Fruit fly (Drosophila melanogaster): Measurements from ENCODE around the gene dikar.
A peak's percentile ranks its signal among the peaks of the same experiment; 100 is the strongest.

The dikar gene

DNA sequence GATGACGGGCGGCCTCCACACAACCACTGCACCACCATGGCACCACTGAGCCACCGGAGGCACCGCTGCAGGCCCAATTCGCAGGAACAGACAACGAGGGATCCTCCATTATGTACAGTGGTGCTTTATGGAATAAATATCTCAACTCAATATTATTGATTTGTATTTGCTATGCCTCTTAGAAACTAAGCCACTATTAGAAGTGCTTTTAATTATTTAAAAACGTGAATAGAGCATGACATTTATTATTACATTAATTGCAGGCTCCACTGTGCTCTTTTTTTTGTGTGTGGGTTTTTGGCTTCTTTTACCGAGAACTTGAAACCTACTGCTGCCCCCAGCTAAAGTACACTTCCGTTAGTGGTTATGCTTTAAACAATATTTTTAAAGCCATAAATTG is 28.2 kb upstream of the dikar start (continued):
- TF ChIP-seq eg (GFP tag; IDR thresholded peaks at IDR 0.05) (no peak), Sox102F (GFP tag; optimal IDR thresholded peaks at IDR 0.05) (peak; percentile 69), CG15336 (GFP tag; IDR thresholded peaks at IDR 0.05) (no peak), Eip78C (GFP tag) (peak; percentile 83), spab (GFP tag; optimal IDR thresholded peaks at IDR 0.05) (peak; percentile 39), salr (GFP tag; optimal IDR thresholded peaks at IDR 0.05) (peak in 1 of 2 experiments; percentile 5), Smox (GFP tag; optimal IDR thresholded peaks at IDR 0.05) (peak; percentile 62), achi (GFP tag; optimal IDR thresholded peaks at IDR 0.05) (peak; percentile 36), CG3919 (GFP tag; optimal IDR thresholded peaks at IDR 0.05) (peak; percentile 40), lz (GFP tag; optimal IDR thresholded peaks at IDR 0.05) (peak; percentile 68)

DNA sequence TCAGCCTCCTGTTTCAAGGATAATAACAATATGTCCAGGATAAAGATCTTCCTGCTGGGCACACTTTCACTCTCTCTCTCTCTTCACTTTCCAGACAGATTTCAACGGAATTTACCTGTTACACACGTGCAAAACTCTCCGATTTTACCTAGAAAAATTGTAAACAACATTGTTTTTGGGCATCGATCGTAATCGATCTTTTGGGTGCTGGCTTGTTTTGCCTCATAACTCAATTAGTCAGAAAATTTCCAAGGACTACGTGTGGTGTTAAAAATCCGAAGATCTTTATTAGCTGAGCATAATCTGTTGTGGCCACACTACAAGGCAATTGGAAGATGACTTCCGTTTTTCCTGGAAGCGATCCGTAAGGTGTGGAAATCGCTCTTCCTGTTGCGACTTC is 24.2 kb upstream of the dikar start:
- TF ChIP-seq CG6163 (GFP tag; IDR thresholded peaks at IDR 0.05) (no peak), CG31627 (GFP tag; optimal IDR thresholded peaks at IDR 0.05) (no peak), fd85E (GFP tag; optimal IDR thresholded peaks at IDR 0.05) (no peak)

DNA sequence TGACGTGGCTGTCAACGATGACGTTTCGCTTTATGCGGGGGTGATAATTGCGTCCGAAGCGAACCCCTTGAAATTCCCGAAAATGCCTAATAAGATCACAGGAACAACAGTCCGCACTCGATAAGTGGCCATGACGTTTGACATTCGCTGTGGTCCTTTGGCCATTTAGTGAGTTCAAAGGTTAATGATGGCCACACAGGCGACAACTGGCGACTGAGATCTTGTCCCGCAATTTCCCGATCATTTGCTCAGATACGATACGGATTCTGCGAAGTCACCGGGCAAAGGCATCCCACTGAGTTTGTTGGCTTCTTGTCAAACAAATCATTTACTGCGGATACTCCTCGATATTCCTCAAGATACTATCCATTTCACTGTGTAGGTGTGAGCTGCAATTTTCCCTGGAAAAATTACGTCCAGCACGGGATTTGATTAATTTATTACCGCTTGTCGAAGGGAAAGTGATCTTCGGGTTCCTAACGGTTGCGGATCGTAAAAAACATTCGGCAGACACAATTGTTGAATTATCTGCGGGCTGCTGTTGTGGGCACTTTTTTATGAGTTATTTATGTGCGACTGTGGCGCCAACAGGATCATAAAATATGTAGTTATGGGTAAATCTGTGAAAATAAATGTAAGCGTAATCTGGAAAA is 21.7 kb upstream of the dikar start:
- TF ChIP-seq acj6 (GFP tag; optimal IDR thresholded peaks at IDR 0.05) = no peak
- TF ChIP-seq CG9139 (GFP tag; optimal IDR thresholded peaks at IDR 0.05) = no peak
- TF ChIP-seq Ets96B (tag; optimal IDR thresholded peaks at IDR 0.05) = no peak
- no peak for TF ChIP-seq achi (GFP tag; optimal IDR thresholded peaks at IDR 0.05)
- no peak for TF ChIP-seq CG4318 (GFP tag; optimal IDR thresholded peaks at IDR 0.05)
- TF ChIP-seq eg (GFP tag; IDR thresholded peaks at IDR 0.05) = no peak
- TF ChIP-seq Smox (GFP tag; optimal IDR thresholded peaks at IDR 0.05) = no peak
- TF ChIP-seq CG10631 (GFP tag; optimal IDR thresholded peaks at IDR 0.05) = no peak
- TF ChIP-seq cyc (GFP tag; optimal IDR thresholded peaks at IDR 0.05) = no peak
- no peak for TF ChIP-seq CG1621 (tag; optimal IDR thresholded peaks at IDR 0.05)
- no peak for TF ChIP-seq CG11762 (GFP tag; optimal IDR thresholded peaks at IDR 0.05; ENCODE audit: insufficient read depth)
- TF ChIP-seq fd85E (GFP tag; optimal IDR thresholded peaks at IDR 0.05) = no peak
- no peak for TF ChIP-seq CG8319 (GFP tag; optimal IDR thresholded peaks at IDR 0.05)
- TF ChIP-seq salr (GFP tag; optimal IDR thresholded peaks at IDR 0.05) = no peak
- TF ChIP-seq vri (GFP tag; optimal IDR thresholded peaks at IDR 0.05) = no peak
- no peak for TF ChIP-seq CG32006 (GFP tag; optimal IDR thresholded peaks at IDR 0.05)
- TF ChIP-seq Sox14 (GFP tag; optimal IDR thresholded peaks at IDR 0.05) = no peak
- TF ChIP-seq CG7368 (GFP tag; optimal IDR thresholded peaks at IDR 0.05) = no peak
- TF ChIP-seq CG10669 (GFP tag; optimal IDR thresholded peaks at IDR 0.05) = no peak
- TF ChIP-seq fkh (GFP tag; optimal IDR thresholded peaks at IDR 0.05) = no peak

DNA sequence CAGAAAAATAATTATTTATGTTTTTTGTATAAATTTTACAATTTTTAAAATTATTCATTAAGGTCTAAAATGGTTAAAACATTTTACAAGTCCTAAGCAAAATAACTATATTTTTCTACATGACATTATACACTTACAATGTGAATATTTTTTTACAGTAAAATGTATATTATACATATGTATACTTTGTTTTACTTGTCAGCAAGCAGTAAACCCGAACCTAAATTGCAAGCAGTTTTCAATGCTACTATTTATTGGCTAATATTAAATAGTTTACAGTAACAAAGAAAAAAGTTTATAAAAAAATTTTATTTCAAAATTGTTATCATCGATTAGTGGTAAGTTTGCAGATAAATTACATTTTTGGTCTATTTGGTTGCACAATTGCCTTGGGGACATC is 20.9 kb upstream of the dikar start:
- no peak for TF ChIP-seq topi (GFP tag; optimal IDR thresholded peaks at IDR 0.05)

DNA sequence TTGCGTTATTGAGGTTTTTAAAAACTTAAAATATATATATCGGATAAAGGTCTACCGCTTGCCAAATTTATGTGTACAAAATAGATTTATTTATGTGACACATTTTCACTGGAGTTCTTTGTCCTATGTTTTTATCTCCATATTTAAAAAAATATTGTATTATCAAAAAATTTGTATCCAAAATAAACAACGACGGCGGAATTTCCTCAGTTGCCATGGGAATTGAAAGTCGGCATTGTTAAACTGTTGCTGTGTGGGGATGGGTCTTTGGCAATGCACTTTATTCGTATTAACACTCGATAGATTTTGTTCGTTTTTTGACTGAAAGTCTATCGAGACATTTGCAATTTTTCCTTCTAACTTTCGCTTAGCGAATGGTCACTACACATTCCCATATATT is 20.2 kb upstream of the dikar start, which contains the start of gene Rsph3:
Gene Rsph3 (minus strand): TSS at position 101 of the 400 bp plus-strand sequence.
- TF ChIP-seq Sox102F (GFP tag; optimal IDR thresholded peaks at IDR 0.05) (no peak), CG16779 (tag; optimal IDR thresholded peaks at IDR 0.05) (no peak), CG11902 (GFP tag; optimal IDR thresholded peaks at IDR 0.05) (no peak), Sox15 (GFP tag; optimal IDR thresholded peaks at IDR 0.05) (no peak), dac (GFP tag; optimal IDR thresholded peaks at IDR 0.05) (no peak), Gug (GFP tag; IDR thresholded peaks at IDR 0.05) (no peak), CG6792 (GFP tag; optimal IDR thresholded peaks at IDR 0.05) (no peak), vri (GFP tag; optimal IDR thresholded peaks at IDR 0.05) (no peak), CG3919 (GFP tag; optimal IDR thresholded peaks at IDR 0.05) (no peak), esn (GFP tag; optimal IDR thresholded peaks at IDR 0.05) (no peak), CG6163 (GFP tag; IDR thresholded peaks at IDR 0.05) (no peak), CG3032 (tag; optimal IDR thresholded peaks at IDR 0.05) (no peak), fd59A (GFP tag; optimal IDR thresholded peaks at IDR 0.05) (no peak), salr (GFP tag; optimal IDR thresholded peaks at IDR 0.05) (no peak), CG15336 (GFP tag; IDR thresholded peaks at IDR 0.05) (no peak), CG6854 (GFP tag; optimal IDR thresholded peaks at IDR 0.05) (no peak)
